Fruit fly (Drosophila melanogaster) whole organism, adult: Measurements from ENCODE around the gene Pdfr.
A peak's percentile ranks its signal among the peaks of the same experiment; 100 is the strongest.

Source experiments
- CG11617 ChIP-seq: fragments of 200-800 bp; sonication (Bioruptor generic); optimal IDR thresholded peaks from 2 replicates; lab custom pipeline; 2017; ENCODE audit warnings: mild to moderate bottlenecking, missing biosample characterization, missing genetic modification reagents, missing genetic modification characterization
- CG12768 ChIP-seq: fragments of 200-800 bp; sonication (Bioruptor generic); optimal IDR thresholded peaks from 2 replicates; lab custom pipeline; 2017; ENCODE audit warnings: missing biosample characterization, missing genetic modification characterization, mild to moderate bottlenecking, moderate library complexity, missing genetic modification reagents
- CG14711 ChIP-seq: fragments of 200-800 bp; sonication (Bioruptor generic); optimal IDR thresholded peaks from 2 replicates; lab custom pipeline; 2018; ENCODE audit warnings: missing biosample characterization, mild to moderate bottlenecking, missing genetic modification characterization, moderate library complexity
- CG1620 ChIP-seq: fragments of 200-800 bp; sonication (Bioruptor generic); optimal IDR thresholded peaks from 2 replicates; lab custom pipeline; 2016; ENCODE audit warnings: missing biosample characterization, missing genetic modification characterization
- CG33017 ChIP-seq: fragments of 200-800 bp; sonication (Bioruptor generic); optimal IDR thresholded peaks from 2 replicates; lab custom pipeline; 2018; ENCODE audit warnings: missing biosample characterization, mild to moderate bottlenecking, missing genetic modification characterization, moderate library complexity
- CG5204 ChIP-seq: fragments of 200-800 bp; sonication (Bioruptor generic); optimal IDR thresholded peaks from 2 replicates; lab custom pipeline; 2016; ENCODE audit warnings: missing biosample characterization, missing genetic modification characterization
- CG7045 ChIP-seq: fragments of 200-800 bp; sonication (Bioruptor generic); optimal IDR thresholded peaks from 2 replicates; lab custom pipeline; 2017; ENCODE audit warnings: missing biosample characterization, mild to moderate bottlenecking, missing genetic modification characterization
- CG7101 ChIP-seq: fragments of 200-800 bp; sonication (Bioruptor generic); optimal IDR thresholded peaks from 2 replicates; lab custom pipeline; 2018; ENCODE audit warnings: missing biosample characterization, mild to moderate bottlenecking, missing genetic modification characterization, moderate library complexity
- Clk ChIP-seq: fragments of 200-800 bp; sonication (Bioruptor generic); optimal IDR thresholded peaks from 2 replicates; lab custom pipeline; 2017; ENCODE audit warnings: missing biosample characterization, missing genetic modification characterization
- Crg-1 ChIP-seq: fragments of 200-800 bp; sonication (Bioruptor generic); optimal IDR thresholded peaks from 2 replicates; lab custom pipeline; 2016; ENCODE audit warnings: missing biosample characterization, missing genetic modification characterization
- Hr96 ChIP-seq: fragments of 200-800 bp; sonication (Bioruptor generic); optimal IDR thresholded peaks from 2 replicates; lab custom pipeline; 2016; ENCODE audit warnings: missing biosample characterization, missing genetic modification characterization
- Mnt ChIP-seq: fragments of 200-800 bp; sonication (Bioruptor generic); optimal IDR thresholded peaks from 2 replicates; lab custom pipeline; 2016; ENCODE audit warnings: missing biosample characterization, mild to moderate bottlenecking, missing genetic modification characterization
- bab1 ChIP-seq: fragments of 200-800 bp; sonication (Bioruptor generic); optimal IDR thresholded peaks from 3 replicates; lab custom pipeline; 2019; ENCODE audit warnings: missing biosample characterization, mild to moderate bottlenecking, missing genetic modification characterization, moderate library complexity
- cic ChIP-seq: fragments of 200-800 bp; sonication (Bioruptor generic); optimal IDR thresholded peaks from 2 replicates; lab custom pipeline; 2017; ENCODE audit warnings: missing biosample characterization, mild to moderate bottlenecking, missing genetic modification characterization, moderate library complexity
- cnc ChIP-seq, 2 experiments: fragments of >200 bp; optimal IDR thresholded peaks; 2 replicates each; lab custom pipeline; 2017
- kay ChIP-seq: fragments of 200-800 bp; sonication (Bioruptor generic); peaks from one replicate; lab custom pipeline; 2016; ENCODE audit warnings: missing biosample characterization, missing genetic modification characterization, borderline replicate concordance
- ovo ChIP-seq: fragments of 200-800 bp; sonication (Bioruptor generic); optimal IDR thresholded peaks from 2 replicates; lab custom pipeline; 2016; ENCODE audit warnings: missing biosample characterization, missing genetic modification characterization
- pad ChIP-seq: fragments of 200-800 bp; sonication (Bioruptor generic); optimal IDR thresholded peaks from 3 replicates; lab custom pipeline; 2017; ENCODE audit warnings: missing biosample characterization, missing genetic modification characterization, mild to moderate bottlenecking, moderate library complexity, missing genetic modification reagents
- tj ChIP-seq: fragments of 200-800 bp; sonication (Bioruptor generic); optimal IDR thresholded peaks from 3 replicates; lab custom pipeline; 2017; ENCODE audit warnings: missing biosample characterization, mild to moderate bottlenecking, missing genetic modification characterization, moderate library complexity
- toe ChIP-seq: fragments of 200-800 bp; sonication (Bioruptor generic); optimal IDR thresholded peaks from 2 replicates; lab custom pipeline; 2016; ENCODE audit warnings: missing biosample characterization, missing genetic modification characterization

The Pdfr gene

DNA sequence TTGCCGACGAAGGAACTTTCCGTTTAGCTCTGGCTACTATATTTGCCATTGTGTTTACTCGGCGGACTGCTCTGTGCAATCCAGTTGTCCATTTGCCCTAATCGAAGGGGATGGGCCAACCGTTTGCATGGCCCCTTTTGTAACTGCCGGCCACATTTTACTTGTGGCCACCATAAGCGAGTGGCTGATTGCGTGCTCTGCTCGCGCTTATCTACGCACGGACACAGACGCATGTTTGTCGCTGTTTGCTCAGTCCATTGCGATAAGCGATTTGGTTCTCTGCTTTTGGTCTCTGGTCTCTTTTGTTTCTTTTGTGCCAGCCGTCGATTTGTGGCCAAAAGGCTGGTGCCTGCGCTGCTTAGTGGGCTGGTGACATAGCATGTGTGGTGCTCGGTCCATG lies 38.6 kb downstream of the Pdfr start:
- no peak for TF ChIP-seq CG7101 (tag; lab: Kevin White, UChicago)
- no peak for TF ChIP-seq bab1 (GFP tag; lab: Kevin White, UChicago)
- TF ChIP-seq toe (GFP tag; lab: Kevin White, UChicago), result no peak
- no peak for TF ChIP-seq Clk (GFP tag; lab: Kevin White, UChicago)
- no peak for TF ChIP-seq tj (GFP tag; lab: Kevin White, UChicago)
- TF ChIP-seq cic (GFP tag; lab: Kevin White, UChicago), result no peak
- TF ChIP-seq kay (GFP tag; lab: Kevin White, UChicago), result no peak
- TF ChIP-seq ovo, result no peak
- no peak for TF ChIP-seq CG14711
- no peak for TF ChIP-seq Mnt (GFP tag; lab: Kevin White, UChicago)
- no peak for TF ChIP-seq Hr96 (GFP tag; lab: Kevin White, UChicago)
- TF ChIP-seq CG12768 (GFP tag; lab: Kevin White, UChicago), result no peak
- TF ChIP-seq CG1620, result no peak
- no peak for TF ChIP-seq CG11617 (GFP tag; lab: Kevin White, UChicago)
- TF ChIP-seq Crg-1 (GFP tag; lab: Kevin White, UChicago), result no peak
- TF ChIP-seq CG33017 (tag; lab: Kevin White, UChicago), result no peak
- TF ChIP-seq CG5204, result no peak
- TF ChIP-seq CG7045 (GFP tag; lab: Kevin White, UChicago), result no peak

DNA sequence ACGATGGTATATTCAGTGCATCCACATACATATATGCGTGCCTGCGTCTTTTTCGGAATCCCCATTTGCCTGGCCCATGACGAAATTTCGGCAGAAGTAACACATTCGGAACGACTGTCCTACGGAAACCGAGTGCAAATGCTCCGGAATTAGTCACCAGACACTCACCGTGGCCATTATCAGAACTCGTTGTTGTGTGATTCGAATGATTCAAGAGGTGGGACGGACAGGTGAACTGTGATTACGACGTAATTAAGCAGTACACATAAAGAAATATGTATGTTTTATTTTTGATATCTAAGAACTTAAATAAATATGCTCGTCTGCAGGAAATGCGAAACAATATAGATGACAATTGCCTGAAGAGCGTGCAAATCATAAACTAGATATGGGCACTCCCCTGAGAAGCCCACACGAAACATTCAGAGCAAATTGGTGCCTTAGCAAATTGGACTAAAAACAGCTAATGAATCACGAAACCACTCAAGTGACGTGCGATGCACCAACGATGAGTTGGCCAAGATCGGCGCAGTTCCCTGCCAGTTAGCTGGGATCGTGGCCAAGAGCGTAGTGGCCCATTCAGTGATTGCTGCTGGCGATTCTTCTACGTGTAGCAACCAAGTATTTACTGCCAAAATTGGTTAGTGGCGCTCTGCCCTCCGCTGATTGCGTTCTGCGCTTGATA lies 39.5 kb downstream of the Pdfr start:
- TF ChIP-seq CG7045 (GFP tag; lab: Kevin White, UChicago), result no peak
- peak; percentile 9 for TF ChIP-seq tj (GFP tag; lab: Kevin White, UChicago)
- no peak for TF ChIP-seq CG12768 (GFP tag; lab: Kevin White, UChicago)
- TF ChIP-seq CG5204, result peak; percentile 45
- TF ChIP-seq kay (GFP tag; lab: Kevin White, UChicago), result peak; percentile 88
- peak; percentile 42 for TF ChIP-seq CG7101 (tag; lab: Kevin White, UChicago)
- peak; percentile 61 for TF ChIP-seq Hr96 (GFP tag; lab: Kevin White, UChicago)
- peak; percentile 52 for TF ChIP-seq cic (GFP tag; lab: Kevin White, UChicago)
- TF ChIP-seq pad (GFP tag; lab: Kevin White, UChicago), result peak; percentile 37
- peak; percentile 69 for TF ChIP-seq CG11617 (GFP tag; lab: Kevin White, UChicago)
- no peak for TF ChIP-seq ovo
- TF ChIP-seq toe (GFP tag; lab: Kevin White, UChicago), result peak; percentile 16

DNA sequence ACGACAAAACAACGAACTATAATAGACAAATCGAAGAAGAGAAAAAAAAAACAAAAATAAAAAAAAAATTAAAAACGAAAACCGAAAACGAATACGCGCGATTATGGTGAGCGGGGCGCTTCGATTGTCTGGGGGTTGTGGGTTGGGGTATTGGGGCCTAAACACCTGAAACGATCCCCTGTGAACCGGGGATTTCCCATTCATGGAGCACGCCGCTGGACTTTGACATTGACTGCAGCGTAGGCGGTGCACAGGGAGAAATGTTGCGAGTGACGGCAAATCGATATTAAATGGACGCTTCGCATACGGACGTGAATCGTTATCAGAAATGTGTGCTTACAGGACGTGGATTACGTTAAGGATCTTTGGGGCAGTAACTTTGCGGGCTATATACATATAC lies 40.2 kb downstream of the Pdfr start:
- TF ChIP-seq kay (GFP tag; lab: Kevin White, UChicago) (no peak), Mnt (GFP tag; lab: Kevin White, UChicago) (no peak), cic (GFP tag; lab: Kevin White, UChicago) (no peak), toe (GFP tag; lab: Kevin White, UChicago) (no peak), CG5204 (no peak), Clk (GFP tag; lab: Kevin White, UChicago) (no peak), cnc (optimal IDR thresholded peaks at IDR 0.05; lab: Kevin White, UChicago) (no peak), ovo (no peak), Hr96 (GFP tag; lab: Kevin White, UChicago) (no peak), CG12768 (GFP tag; lab: Kevin White, UChicago) (no peak), CG7101 (tag; lab: Kevin White, UChicago) (no peak), bab1 (GFP tag; lab: Kevin White, UChicago) (no peak), Crg-1 (GFP tag; lab: Kevin White, UChicago) (no peak), CG14711 (no peak), tj (GFP tag; lab: Kevin White, UChicago) (no peak), pad (GFP tag; lab: Kevin White, UChicago) (no peak)

DNA sequence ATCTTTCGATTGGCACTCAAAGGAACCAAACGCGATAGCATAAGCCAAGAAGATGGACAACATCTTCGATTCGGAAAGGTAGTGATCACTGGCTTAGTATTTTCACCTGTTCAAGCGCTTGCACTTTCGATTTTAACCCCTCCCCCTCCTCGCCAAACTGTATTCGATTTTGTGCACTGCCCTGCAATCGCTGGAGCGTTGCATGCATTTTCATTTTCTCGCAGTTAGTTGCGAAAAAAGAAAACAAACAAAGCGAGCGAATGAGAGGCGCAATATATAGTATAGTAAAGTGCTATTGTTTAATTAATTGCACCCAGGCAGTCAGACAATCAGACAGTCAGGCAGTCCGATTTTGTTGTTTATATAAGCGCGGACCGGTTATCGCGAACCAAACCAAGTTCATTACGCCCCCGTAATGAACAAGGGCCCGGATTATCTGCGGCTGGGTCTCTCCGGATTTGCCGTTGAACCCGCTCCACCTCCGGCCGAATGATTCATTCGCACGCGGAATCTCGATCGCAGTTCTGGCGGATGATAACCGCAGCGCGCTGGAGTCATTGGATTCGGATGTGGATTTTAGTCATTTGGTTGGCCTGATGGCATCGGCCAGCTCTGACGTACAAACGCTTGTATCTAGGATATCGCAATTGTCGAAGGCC lies 41.2 kb downstream of the Pdfr start:
- TF ChIP-seq kay (GFP tag; lab: Kevin White, UChicago) (peak; percentile 86), CG7101 (tag; lab: Kevin White, UChicago) (no peak), CG5204 (no peak), CG1620 (no peak)

DNA sequence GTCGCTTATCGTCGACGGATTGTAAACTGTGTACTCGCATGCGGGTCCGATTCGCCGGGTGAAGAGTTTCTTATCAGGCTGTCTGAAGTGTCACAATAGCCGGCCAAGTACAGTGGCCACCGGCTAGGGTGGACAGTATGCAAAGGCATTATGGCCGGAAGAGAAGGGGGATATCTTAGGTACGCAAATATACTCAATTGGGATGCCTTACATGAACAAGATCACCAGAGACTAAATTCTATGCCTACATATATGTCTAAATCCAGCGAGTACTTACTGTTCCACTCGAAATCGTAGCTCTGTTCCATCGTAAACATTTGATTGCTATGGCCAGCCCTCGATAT lies 41.7 kb downstream of the Pdfr start:
- TF ChIP-seq cnc (optimal IDR thresholded peaks at IDR 0.05; lab: Kevin White, UChicago) (no peak), Hr96 (GFP tag; lab: Kevin White, UChicago) (peak; percentile 92), CG1620 (peak; percentile 57), CG5204 (no peak), CG14711 (peak; percentile 90), cic (GFP tag; lab: Kevin White, UChicago) (peak; percentile 43), Crg-1 (GFP tag; lab: Kevin White, UChicago) (peak; percentile 89), bab1 (GFP tag; lab: Kevin White, UChicago) (peak; percentile 66), Mnt (GFP tag; lab: Kevin White, UChicago) (peak; percentile 70), CG11617 (GFP tag; lab: Kevin White, UChicago) (peak; percentile 88), tj (GFP tag; lab: Kevin White, UChicago) (peak; percentile 57), CG7045 (GFP tag; lab: Kevin White, UChicago) (peak; percentile 84), Clk (GFP tag; lab: Kevin White, UChicago) (peak; percentile 74), CG33017 (tag; lab: Kevin White, UChicago) (peak; percentile 91), toe (GFP tag; lab: Kevin White, UChicago) (no peak), ovo (no peak), kay (GFP tag; lab: Kevin White, UChicago) (no peak), pad (GFP tag; lab: Kevin White, UChicago) (peak; percentile 81), CG7101 (tag; lab: Kevin White, UChicago) (peak; percentile 93), CG12768 (GFP tag; lab: Kevin White, UChicago) (peak; percentile 89)
